Fruit fly (Drosophila melanogaster): ENCODE results near the gene CG12065.

The CG12065 gene

DNA sequence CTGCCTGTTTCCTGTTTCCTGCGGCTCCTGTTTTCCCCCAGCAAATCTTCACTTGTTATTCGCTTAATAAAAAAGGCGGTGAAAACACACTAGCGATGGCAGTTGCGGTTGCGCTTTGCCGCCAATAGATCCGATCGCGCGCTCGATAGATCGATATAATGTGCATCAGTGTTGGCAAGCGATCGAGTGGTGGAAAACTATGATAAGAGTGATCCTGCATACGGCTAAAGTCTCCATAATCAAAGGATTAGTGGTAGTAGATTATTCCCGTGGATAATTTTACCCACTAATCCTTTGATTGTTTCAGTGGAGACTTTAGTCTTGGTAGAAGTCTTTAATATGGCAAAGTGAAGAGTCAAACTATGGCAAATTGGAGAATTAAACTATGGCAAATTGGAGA, 32.1 kb downstream of the CG12065 start, which contains the start of gene Caf1-180:
TSS of gene Caf1-180 (minus strand) at position 99 of the 400 bp plus-strand sequence.
- TF ChIP-seq kay (GFP tag; ENCODE audit: borderline replicate concordance) (no peak), pad (GFP tag; optimal IDR thresholded peaks at IDR 0.05) (peak; percentile 36), Crg-1 (GFP tag; optimal IDR thresholded peaks at IDR 0.05) (peak; percentile 46), bab1 (GFP tag; optimal IDR thresholded peaks at IDR 0.05) (peak; percentile 54), CG1620 (GFP tag; optimal IDR thresholded peaks at IDR 0.05) (peak; percentile 65)

DNA sequence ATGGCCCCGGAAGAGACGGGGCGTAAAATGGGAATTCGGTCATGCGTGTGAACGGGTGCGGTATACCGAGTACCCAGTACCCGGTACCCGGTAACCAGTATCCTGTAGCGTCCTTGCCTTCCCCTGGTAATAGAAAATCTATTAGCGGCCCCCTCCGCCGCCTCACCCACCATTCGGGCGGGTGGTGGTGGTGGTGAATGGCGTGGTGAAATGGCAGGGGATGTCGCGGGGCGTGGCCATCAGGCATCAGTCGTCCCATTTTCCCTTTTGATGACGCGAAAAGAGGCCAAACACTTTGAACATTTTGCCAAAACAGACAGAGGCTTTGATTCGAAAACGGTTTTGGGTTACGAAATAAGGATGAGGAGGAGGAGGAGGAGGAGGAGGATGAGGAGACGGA, 33.8 kb downstream of the CG12065 start:
- no peak for TF ChIP-seq ovo (GFP tag; optimal IDR thresholded peaks at IDR 0.05)
- TF ChIP-seq kay (GFP tag; ENCODE audit: borderline replicate concordance): no peak
- TF ChIP-seq CG1620 (GFP tag; optimal IDR thresholded peaks at IDR 0.05): no peak
- no peak for TF ChIP-seq Hr96 (GFP tag; optimal IDR thresholded peaks at IDR 0.05)
- no peak for TF ChIP-seq pad (GFP tag; optimal IDR thresholded peaks at IDR 0.05)
- TF ChIP-seq Clk (GFP tag; optimal IDR thresholded peaks at IDR 0.05): no peak
- TF ChIP-seq tj (GFP tag; optimal IDR thresholded peaks at IDR 0.05): no peak
- TF ChIP-seq CG7101 (tag; optimal IDR thresholded peaks at IDR 0.05): no peak
- no peak for TF ChIP-seq Crg-1 (GFP tag; optimal IDR thresholded peaks at IDR 0.05)

DNA sequence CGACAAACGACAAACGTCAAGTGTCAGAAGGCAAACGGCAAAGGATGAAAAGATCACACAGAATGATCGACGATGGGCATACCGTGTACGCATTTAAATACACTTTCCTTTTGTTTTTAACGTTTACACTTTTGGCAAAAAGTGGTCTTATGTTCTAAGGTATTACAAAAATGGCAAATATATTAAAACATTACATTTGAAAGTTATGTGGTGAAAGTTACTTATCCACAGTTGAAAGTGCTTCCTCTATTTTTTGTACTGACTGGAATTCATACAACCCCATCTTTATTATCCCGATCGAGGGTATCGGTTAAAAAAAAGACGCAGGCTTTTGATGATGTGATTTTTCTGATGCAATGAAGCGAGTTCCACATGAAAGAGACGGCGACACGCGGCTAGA, 42.2 kb downstream of the CG12065 start:
- TF ChIP-seq CG7101 (tag; optimal IDR thresholded peaks at IDR 0.05) (no peak), kay (GFP tag; ENCODE audit: borderline replicate concordance) (no peak), CG7045 (GFP tag; optimal IDR thresholded peaks at IDR 0.05) (no peak), CG5204 (GFP tag; optimal IDR thresholded peaks at IDR 0.05) (no peak), pad (GFP tag; optimal IDR thresholded peaks at IDR 0.05) (no peak), tj (GFP tag; optimal IDR thresholded peaks at IDR 0.05) (no peak), CG14711 (tag; optimal IDR thresholded peaks at IDR 0.05) (no peak), cic (GFP tag; optimal IDR thresholded peaks at IDR 0.05) (no peak), Mnt (GFP tag; optimal IDR thresholded peaks at IDR 0.05) (no peak), Hr96 (GFP tag; optimal IDR thresholded peaks at IDR 0.05) (no peak), CG33017 (tag; optimal IDR thresholded peaks at IDR 0.05) (no peak), bab1 (GFP tag; optimal IDR thresholded peaks at IDR 0.05) (no peak), ovo (GFP tag; optimal IDR thresholded peaks at IDR 0.05) (no peak), cnc (optimal IDR thresholded peaks at IDR 0.05) (no peak), toe (GFP tag; optimal IDR thresholded peaks at IDR 0.05) (no peak), CG12768 (GFP tag; optimal IDR thresholded peaks at IDR 0.05) (no peak), CG1620 (GFP tag; optimal IDR thresholded peaks at IDR 0.05) (no peak), CG11617 (GFP tag; optimal IDR thresholded peaks at IDR 0.05) (no peak), Clk (GFP tag; optimal IDR thresholded peaks at IDR 0.05) (no peak)

DNA sequence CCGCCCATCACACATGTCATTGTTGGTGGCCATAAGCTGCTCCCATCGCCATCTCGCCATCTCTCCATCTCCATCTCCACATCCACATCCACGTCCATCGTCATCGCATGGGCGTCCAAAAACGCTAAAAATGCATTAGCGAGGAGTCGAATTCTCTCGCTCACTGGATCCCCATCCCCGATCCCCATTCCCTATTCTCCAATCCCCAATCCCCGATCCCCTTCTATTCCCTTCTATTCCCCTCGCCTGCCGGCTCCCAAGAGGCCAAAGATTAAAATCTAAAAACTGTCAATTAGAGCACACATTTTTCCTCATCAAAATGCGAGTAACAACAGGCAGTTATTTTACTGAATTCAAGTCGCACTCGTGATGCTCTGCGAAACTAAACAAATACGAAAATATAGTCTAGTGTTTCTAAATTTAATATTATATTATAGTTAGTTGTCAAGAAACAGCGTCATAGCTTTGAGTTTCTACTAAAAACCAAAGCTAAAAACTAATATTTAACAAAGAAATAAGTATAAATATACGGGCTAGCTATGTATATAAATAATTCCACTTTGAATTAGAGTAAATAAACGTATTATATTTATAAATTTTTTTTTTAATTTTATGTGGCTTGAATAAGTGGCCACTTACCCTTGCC, 42.8 kb downstream of the CG12065 start:
- TF ChIP-seq kay (GFP tag; ENCODE audit: borderline replicate concordance): no peak
- no peak for TF ChIP-seq bab1 (GFP tag; optimal IDR thresholded peaks at IDR 0.05)
- TF ChIP-seq CG14711 (tag; optimal IDR thresholded peaks at IDR 0.05): no peak
- no peak for TF ChIP-seq Crg-1 (GFP tag; optimal IDR thresholded peaks at IDR 0.05)
- no peak for TF ChIP-seq Hr96 (GFP tag; optimal IDR thresholded peaks at IDR 0.05)
- no peak for TF ChIP-seq cic (GFP tag; optimal IDR thresholded peaks at IDR 0.05)
- TF ChIP-seq CG11617 (GFP tag; optimal IDR thresholded peaks at IDR 0.05): no peak
- TF ChIP-seq CG12768 (GFP tag; optimal IDR thresholded peaks at IDR 0.05): no peak
- TF ChIP-seq Clk (GFP tag; optimal IDR thresholded peaks at IDR 0.05): no peak
- TF ChIP-seq ovo (GFP tag; optimal IDR thresholded peaks at IDR 0.05): no peak
- TF ChIP-seq tj (GFP tag; optimal IDR thresholded peaks at IDR 0.05): no peak
- no peak for TF ChIP-seq CG7101 (tag; optimal IDR thresholded peaks at IDR 0.05)
- no peak for TF ChIP-seq CG33017 (tag; optimal IDR thresholded peaks at IDR 0.05)

DNA sequence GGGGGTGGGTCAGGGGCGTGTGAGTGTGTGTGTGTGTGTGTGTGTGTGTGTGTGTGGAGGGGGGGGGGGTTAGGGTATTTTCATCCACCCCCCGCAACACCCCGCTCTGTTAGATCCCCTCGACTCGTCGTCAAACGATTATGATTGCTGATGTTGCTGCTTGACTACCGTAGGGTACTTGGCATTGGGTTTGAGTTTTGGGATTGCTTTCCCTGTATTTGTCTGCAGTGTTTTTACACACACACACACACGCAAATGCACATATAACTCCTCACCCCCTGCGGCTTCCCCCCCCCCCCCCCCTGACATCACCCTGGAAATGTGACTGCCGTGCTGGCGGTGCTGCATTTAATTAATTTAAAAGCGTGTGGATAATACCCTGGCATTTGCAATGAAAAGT, 48.3 kb downstream of the CG12065 start:
- TF ChIP-seq pad (GFP tag; optimal IDR thresholded peaks at IDR 0.05) (no peak), Crg-1 (GFP tag; optimal IDR thresholded peaks at IDR 0.05) (no peak), tj (GFP tag; optimal IDR thresholded peaks at IDR 0.05) (no peak), CG7101 (tag; optimal IDR thresholded peaks at IDR 0.05) (no peak), CG1620 (GFP tag; optimal IDR thresholded peaks at IDR 0.05) (no peak), CG11617 (GFP tag; optimal IDR thresholded peaks at IDR 0.05) (no peak), ovo (GFP tag; optimal IDR thresholded peaks at IDR 0.05) (no peak), bab1 (GFP tag; optimal IDR thresholded peaks at IDR 0.05) (no peak), CG7045 (GFP tag; optimal IDR thresholded peaks at IDR 0.05) (no peak)

DNA sequence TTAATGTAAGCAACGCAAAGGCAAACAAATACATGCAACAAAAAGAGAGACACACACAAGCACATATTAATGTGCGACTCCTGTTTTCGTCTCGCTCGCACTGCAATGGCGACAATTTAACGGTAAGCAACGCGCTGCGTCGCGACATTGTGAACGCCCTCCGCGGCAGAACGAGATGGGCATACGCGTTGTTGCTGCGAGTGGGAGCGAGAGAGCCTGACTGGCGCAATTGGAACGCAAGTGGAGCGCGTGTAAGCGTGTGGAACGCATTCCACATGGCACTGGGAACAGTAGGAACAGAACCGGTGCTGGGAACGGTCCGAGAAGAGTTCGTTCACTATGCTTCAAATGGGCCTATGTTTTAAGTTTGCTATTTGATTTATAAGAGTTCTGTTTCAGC, 50.8 kb downstream of the CG12065 start:
- TF ChIP-seq CG12768 (GFP tag; optimal IDR thresholded peaks at IDR 0.05) (no peak), Mnt (GFP tag; optimal IDR thresholded peaks at IDR 0.05) (peak; percentile 28), bab1 (GFP tag; optimal IDR thresholded peaks at IDR 0.05) (peak; percentile 66), ovo (GFP tag; optimal IDR thresholded peaks at IDR 0.05) (peak; percentile 91), cic (GFP tag; optimal IDR thresholded peaks at IDR 0.05) (no peak), pad (GFP tag; optimal IDR thresholded peaks at IDR 0.05) (peak; percentile 89), tj (GFP tag; optimal IDR thresholded peaks at IDR 0.05) (peak; percentile 21), CG11617 (GFP tag; optimal IDR thresholded peaks at IDR 0.05) (no peak), Crg-1 (GFP tag; optimal IDR thresholded peaks at IDR 0.05) (no peak), CG7101 (tag; optimal IDR thresholded peaks at IDR 0.05) (no peak)

DNA sequence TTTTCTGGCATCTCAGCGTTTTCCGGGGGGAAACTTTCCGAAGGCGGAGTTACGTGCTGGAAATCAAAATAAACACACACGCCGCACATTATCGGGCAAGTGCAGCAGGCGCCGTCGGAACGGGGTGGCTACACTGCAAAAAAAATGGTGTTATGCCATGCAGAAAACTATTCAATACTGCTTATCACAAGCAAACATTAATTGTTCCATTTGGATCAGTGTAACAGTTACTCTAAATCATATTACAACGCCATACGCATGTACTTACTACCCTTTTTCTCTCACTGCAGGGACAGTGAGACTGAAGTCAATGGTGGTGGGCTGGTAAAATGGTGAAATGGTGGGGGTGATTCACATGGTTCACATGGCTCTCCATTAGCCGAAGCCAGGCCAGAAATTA, 53.1 kb downstream of the CG12065 start:
- no peak for TF ChIP-seq CG14711 (tag; optimal IDR thresholded peaks at IDR 0.05)
- TF ChIP-seq toe (GFP tag; optimal IDR thresholded peaks at IDR 0.05): no peak
- no peak for TF ChIP-seq CG7101 (tag; optimal IDR thresholded peaks at IDR 0.05)
- no peak for TF ChIP-seq CG12768 (GFP tag; optimal IDR thresholded peaks at IDR 0.05)

Data from whole organism, adult.